Worm (Caenorhabditis elegans): ENCODE data around the gene trpp-9.

- no peak for TF ChIP-seq nhr-11 (tag; optimal IDR thresholded peaks at IDR 0.05)
- TF ChIP-seq skn-1 (tag; optimal IDR thresholded peaks at IDR 0.05): no peak
- TF ChIP-seq zip-2 (tag; optimal IDR thresholded peaks at IDR 0.05): no peak
- TF ChIP-seq egl-27 (tag; optimal IDR thresholded peaks at IDR 0.05): no peak
- no peak for TF ChIP-seq ZK546.5 (tag; optimal IDR thresholded peaks at IDR 0.05)
- TF ChIP-seq tag-97 (GFP tag; IDR thresholded peaks at IDR 0.05): no peak
- no peak for TF ChIP-seq nhr-76 (tag; optimal IDR thresholded peaks at IDR 0.05)
- no peak for TF ChIP-seq vab-7 (GFP tag; IDR thresholded peaks at IDR 0.05)
Observed at ce11 chrX:11552879-11553278, 10.8 kb upstream of the trpp-9 start.
